Worm (Caenorhabditis elegans): Measurements from ENCODE around the gene mans-3.

Gene mans-3

DNA sequence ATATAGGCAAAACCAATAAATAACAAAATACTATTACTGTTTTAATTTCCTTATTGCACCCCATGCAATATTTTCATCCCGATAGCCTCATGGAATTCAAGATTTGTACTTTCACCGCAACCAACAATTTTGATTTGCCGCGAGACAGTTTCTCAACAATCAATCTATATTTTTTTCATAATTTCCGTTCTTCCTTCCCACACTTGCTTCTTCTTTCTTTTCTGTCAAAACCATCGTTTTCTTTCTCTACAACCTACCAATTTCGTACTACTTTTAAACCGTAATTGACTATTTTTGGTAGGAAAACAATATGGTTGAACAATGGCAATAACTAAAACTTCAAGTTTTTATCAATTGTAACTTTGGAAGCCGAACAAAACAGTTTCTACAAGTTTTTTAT is 17.3 kb upstream of the mans-3 start, which contains the start of gene C31H2.14:
Gene C31H2.14, plus strand, starts transcription at position 301 of the 400 bp plus-strand sequence.
- no peak for TF ChIP-seq attf-4 (tag; optimal IDR thresholded peaks at IDR 0.05)
- TF ChIP-seq ceh-20 (GFP tag; IDR thresholded peaks at IDR 0.05): no peak
- no peak for TF ChIP-seq daf-12 (tag; optimal IDR thresholded peaks at IDR 0.05)
- no peak for TF ChIP-seq mdt-29 (GFP tag; IDR thresholded peaks at IDR 0.05)
- no peak for TF ChIP-seq nhr-41 (GFP tag; IDR thresholded peaks at IDR 0.05)
- TF ChIP-seq nhr-42 (GFP tag; IDR thresholded peaks at IDR 0.05): no peak
- TF ChIP-seq madf-5 (GFP tag; IDR thresholded peaks at IDR 0.05): no peak
- TF ChIP-seq nhr-25 (tag; optimal IDR thresholded peaks at IDR 0.05; ENCODE audit: borderline replicate concordance, insufficient read depth): no peak
- TF ChIP-seq T20F7.1 (GFP tag; optimal IDR thresholded peaks at IDR 0.05): no peak

DNA sequence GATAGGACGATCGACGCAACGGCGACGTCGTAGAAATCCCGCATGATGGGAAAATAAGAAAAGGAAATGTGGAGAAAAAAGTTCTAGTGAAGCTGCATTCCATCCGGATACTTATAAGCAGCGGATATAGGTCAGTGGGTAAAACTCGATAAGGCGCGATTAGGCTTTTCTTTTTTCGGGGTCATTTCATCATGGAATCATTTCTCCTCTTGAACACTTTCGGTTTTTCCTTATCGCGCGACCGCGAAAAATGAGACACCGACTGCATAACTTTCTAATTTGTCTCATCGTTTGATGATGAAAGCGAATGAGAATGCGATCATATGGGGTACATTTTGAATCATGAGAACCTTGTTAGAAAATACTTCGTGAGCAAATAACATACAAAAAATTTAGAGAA is 14.8 kb upstream of the mans-3 start, which contains the start of gene dpy-8:
Gene dpy-8, minus strand, starts transcription at position 88 of the 400 bp plus-strand sequence.
- TF ChIP-seq gei-8 (GFP tag; optimal IDR thresholded peaks at IDR 0.05) (no peak), snpc-1.2 (GFP tag; IDR thresholded peaks at IDR 0.05) (no peak), nhr-28 (tag; optimal IDR thresholded peaks at IDR 0.05) (peak; percentile 39), hlh-30 (tag; optimal IDR thresholded peaks at IDR 0.05; ENCODE audit: insufficient read depth) (peak; percentile 21), mes-2 (tag; optimal IDR thresholded peaks at IDR 0.05; ENCODE audit: poor library complexity, severe bottlenecking) (no peak)

ce11 chrX:5151403-5151802 is 13.8 kb upstream of the mans-3 start:
- TF ChIP-seq ceh-20 (GFP tag; IDR thresholded peaks at IDR 0.05) (no peak), cey-2 (tag; optimal IDR thresholded peaks at IDR 0.05; ENCODE audit: borderline replicate concordance, insufficient read depth) (no peak), madf-5 (GFP tag; IDR thresholded peaks at IDR 0.05) (no peak), mdt-29 (GFP tag; IDR thresholded peaks at IDR 0.05) (no peak), snpc-4 (tag; optimal IDR thresholded peaks at IDR 0.05) (no peak), ama-1 (optimal IDR thresholded peaks at IDR 0.05) (no peak), D1046.2 (GFP tag; IDR thresholded peaks at IDR 0.05) (no peak), aly-2 (tag; optimal IDR thresholded peaks at IDR 0.05) (no peak), nhr-76 (tag; optimal IDR thresholded peaks at IDR 0.05) (no peak), unc-62 (GFP tag; optimal IDR thresholded peaks at IDR 0.05 in 1 of 2) (no peak), unc-62 (tag; optimal IDR thresholded peaks at IDR 0.05) (no peak), zag-1 (tag; optimal IDR thresholded peaks at IDR 0.05) (no peak), daf-12 (tag; optimal IDR thresholded peaks at IDR 0.05) (no peak)

- TF ChIP-seq T26A8.4 (GFP tag; IDR thresholded peaks at IDR 0.05) (no peak), unc-62 (GFP tag; optimal IDR thresholded peaks at IDR 0.05 in 1 of 2) (peak in 1 of 2 experiments; percentile 98), unc-62 (tag; optimal IDR thresholded peaks at IDR 0.05) (no peak)
These were observed 13.3 kb upstream of the mans-3 start for ce11 chrX:5151866-5152265.

DNA sequence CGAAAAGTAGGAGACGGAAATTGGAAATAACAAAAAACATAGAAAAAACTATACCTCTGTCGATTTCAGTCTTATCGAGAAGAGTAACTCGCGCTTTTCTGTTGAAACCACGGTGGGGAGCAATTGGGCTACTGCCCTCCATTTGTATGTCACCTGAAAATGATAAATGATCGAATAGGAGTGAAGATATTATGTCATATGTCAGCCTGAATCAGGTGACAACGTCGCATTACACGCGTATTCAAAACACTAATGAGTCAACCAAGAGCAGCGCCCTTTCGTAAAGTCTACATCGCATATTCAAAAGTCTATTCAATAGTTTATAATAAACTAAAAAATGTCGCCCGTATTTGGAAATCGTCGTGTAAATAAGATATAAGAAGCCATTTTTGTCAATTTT is 12.3 kb upstream of the mans-3 start:
- TF ChIP-seq mxl-3 (GFP tag; optimal IDR thresholded peaks at IDR 0.05): no peak
- no peak for TF ChIP-seq spr-3 (GFP tag; optimal IDR thresholded peaks at IDR 0.05)
- TF ChIP-seq lin-39 (tag; optimal IDR thresholded peaks at IDR 0.05): no peak
- TF ChIP-seq mes-2 (tag; optimal IDR thresholded peaks at IDR 0.05; ENCODE audit: poor library complexity, severe bottlenecking): no peak
- no peak for TF ChIP-seq daf-16 (GFP tag; optimal IDR thresholded peaks at IDR 0.05)
- no peak for TF ChIP-seq daf-16 (tag; optimal IDR thresholded peaks at IDR 0.05)
- no peak for TF ChIP-seq R02D3.7 (tag; optimal IDR thresholded peaks at IDR 0.05)
- TF ChIP-seq ztf-11 (tag; optimal IDR thresholded peaks at IDR 0.05): no peak
- no peak for TF ChIP-seq T26A8.4 (GFP tag; IDR thresholded peaks at IDR 0.05)
- TF ChIP-seq nhr-6 (tag; optimal IDR thresholded peaks at IDR 0.05): no peak
- no peak for TF ChIP-seq fos-1 (tag; optimal IDR thresholded peaks at IDR 0.05)
- TF ChIP-seq skn-1 (tag; optimal IDR thresholded peaks at IDR 0.05): no peak
- TF ChIP-seq F44E2.7 (GFP tag; IDR thresholded peaks at IDR 0.05): no peak
- TF ChIP-seq jun-1 (tag; optimal IDR thresholded peaks at IDR 0.05): no peak
- no peak for TF ChIP-seq zip-11 (GFP tag; IDR thresholded peaks at IDR 0.05)
- TF ChIP-seq Y48G9A.11 (GFP tag; IDR thresholded peaks at IDR 0.05): no peak
- TF ChIP-seq rbr-2 (tag; optimal IDR thresholded peaks at IDR 0.05): no peak

All from whole organism, L4 larva.